Fruit fly (Drosophila melanogaster) whole organism, adult: ENCODE measurements around the gene sta.

Source experiments
- CG33017 ChIP-seq: fragments of 200-800 bp; sonication (Bioruptor generic); optimal IDR thresholded peaks from 2 replicates; lab custom pipeline; 2018; ENCODE audit warnings: missing biosample characterization, mild to moderate bottlenecking, missing genetic modification characterization, moderate library complexity
- CG5204 ChIP-seq: fragments of 200-800 bp; sonication (Bioruptor generic); optimal IDR thresholded peaks from 2 replicates; lab custom pipeline; 2016; ENCODE audit warnings: missing biosample characterization, missing genetic modification characterization
- CG7101 ChIP-seq: fragments of 200-800 bp; sonication (Bioruptor generic); optimal IDR thresholded peaks from 2 replicates; lab custom pipeline; 2018; ENCODE audit warnings: missing biosample characterization, mild to moderate bottlenecking, missing genetic modification characterization, moderate library complexity
- Mnt ChIP-seq: fragments of 200-800 bp; sonication (Bioruptor generic); optimal IDR thresholded peaks from 2 replicates; lab custom pipeline; 2016; ENCODE audit warnings: missing biosample characterization, mild to moderate bottlenecking, missing genetic modification characterization
- ovo ChIP-seq: fragments of 200-800 bp; sonication (Bioruptor generic); optimal IDR thresholded peaks from 2 replicates; lab custom pipeline; 2016; ENCODE audit warnings: missing biosample characterization, missing genetic modification characterization

- TF ChIP-seq CG33017 (tag; lab: Kevin White, UChicago) (peak; percentile 10), CG7101 (peak; percentile 54), ovo (GFP tag; lab: Kevin White, UChicago) (peak; percentile 78), CG5204 (no peak), Mnt (peak; percentile 86)
Observed at dm6 chrX:1470562-1470961, 12.7 kb downstream of the sta start, which contains the start of gene pck.
